Worm (Caenorhabditis elegans) whole organism, late embryonic: ENCODE data around the gene K02E11.5.
A peak's percentile ranks its signal among the peaks of the same experiment; 100 is the strongest.

Source experiments
- C38D4.7 ChIP-seq: fragments of 200-800 bp; sonication (Bioruptor generic); optimal IDR thresholded peaks from 2 replicates; lab custom pipeline; 2018; ENCODE audit warnings: mild to moderate bottlenecking, missing genetic modification characterization, moderate library complexity, missing compliant biosample characterization
- K02D7.2 ChIP-seq: sonication (generic microtip); optimal IDR thresholded peaks from 2 replicates; lab custom pipeline; 2017; ENCODE audit warnings: mild to moderate bottlenecking, missing genetic modification characterization, missing compliant biosample characterization
- T23F11.4 ChIP-seq: fragments of 200-800 bp; sonication (Bioruptor generic); optimal IDR thresholded peaks from 2 replicates; lab custom pipeline; 2018; ENCODE audit warnings: mild to moderate bottlenecking, missing genetic modification characterization, missing compliant biosample characterization
- Y22D7AL.16 ChIP-seq: sonication (generic microtip); optimal IDR thresholded peaks from 2 replicates; lab custom pipeline; 2016; ENCODE audit warnings: missing genetic modification characterization, missing compliant biosample characterization
- ama-1 ChIP-seq: fragments of 150-350 bp; optimal IDR thresholded peaks from 2 replicates; lab custom pipeline; 2014
- ceh-14 ChIP-seq: sonication (generic microtip); optimal IDR thresholded peaks from 2 replicates; lab custom pipeline; 2016; ENCODE audit warnings: missing genotype, missing genetic modification characterization, missing compliant biosample characterization
- ceh-18 ChIP-seq: sonication (generic microtip); optimal IDR thresholded peaks from 2 replicates; lab custom pipeline; 2016; ENCODE audit warnings: missing genetic modification characterization, missing compliant biosample characterization
- ceh-19 ChIP-seq: fragments of 200-800 bp; sonication (Bioruptor generic); optimal IDR thresholded peaks from 2 replicates; lab custom pipeline; 2018; ENCODE audit warnings: mild to moderate bottlenecking, missing genetic modification characterization, missing compliant biosample characterization
- ceh-2 ChIP-seq: sonication (generic microtip); optimal IDR thresholded peaks from 2 replicates; lab custom pipeline; 2016; ENCODE audit warnings: missing genotype, missing genetic modification characterization, missing compliant biosample characterization
- ceh-30 ChIP-seq: fragments of 150-350 bp; optimal IDR thresholded peaks from 2 replicates; lab custom pipeline; 2014; ENCODE audit warnings: missing biosample characterization, missing genetic modification characterization
- ceh-31 ChIP-seq: sonication (generic microtip); optimal IDR thresholded peaks from 2 replicates; lab custom pipeline; 2016; ENCODE audit warnings: missing genetic modification characterization, missing compliant biosample characterization
- ceh-34 ChIP-seq: sonication (generic microtip); optimal IDR thresholded peaks from 2 replicates; lab custom pipeline; 2016; ENCODE audit warnings: mild to moderate bottlenecking, missing genetic modification characterization, missing compliant biosample characterization
- ceh-45 ChIP-seq: fragments of 200-800 bp; sonication (Bioruptor generic); IDR thresholded peaks from 2 replicates; pipeline ENCODE4 v1.3.6; 2022; ENCODE audit warnings: missing genetic modification reagents, missing genetic modification characterization, missing compliant biosample characterization
- ceh-48 ChIP-seq: sonication (generic microtip); optimal IDR thresholded peaks from 2 replicates; lab custom pipeline; 2016; ENCODE audit warnings: missing genetic modification characterization, inconsistent platforms, missing compliant biosample characterization
- ceh-6 ChIP-seq: fragments of 200-800 bp; sonication (Bioruptor generic); optimal IDR thresholded peaks from 2 replicates; lab custom pipeline; 2018; ENCODE audit warnings: mild to moderate bottlenecking, missing genetic modification characterization, missing compliant biosample characterization
- elt-2 ChIP-seq: sonication (generic microtip); optimal IDR thresholded peaks from 2 replicates; lab custom pipeline; 2016; ENCODE audit warnings: missing genetic modification reagents, missing genetic modification characterization, missing compliant biosample characterization
- elt-4 ChIP-seq: sonication (generic microtip); optimal IDR thresholded peaks from 2 replicates; lab custom pipeline; 2016; ENCODE audit warnings: missing genetic modification characterization, missing compliant biosample characterization
- ets-4 ChIP-seq: sonication (generic microtip); optimal IDR thresholded peaks from 2 replicates; lab custom pipeline; 2016; ENCODE audit warnings: missing genetic modification characterization, missing compliant biosample characterization
- fax-1 ChIP-seq: sonication (generic microtip); optimal IDR thresholded peaks from 2 replicates; lab custom pipeline; 2016; ENCODE audit warnings: missing genotype, missing genetic modification characterization, missing compliant biosample characterization
- fkh-10 ChIP-seq: fragments of 150-350 bp; optimal IDR thresholded peaks from 2 replicates; lab custom pipeline; 2014; ENCODE audit warnings: missing biosample characterization, missing genetic modification reagents, missing genetic modification characterization
- fkh-6 ChIP-seq: sonication (generic microtip); optimal IDR thresholded peaks from 2 replicates; lab custom pipeline; 2016; ENCODE audit warnings: missing genetic modification characterization, missing compliant biosample characterization
- gmeb-2 ChIP-seq: sonication (generic microtip); optimal IDR thresholded peaks from 2 replicates; lab custom pipeline; 2016; ENCODE audit warnings: missing genetic modification characterization, inconsistent platforms, missing compliant biosample characterization
- hlh-30 ChIP-seq: sonication (generic microtip); optimal IDR thresholded peaks from 2 replicates; lab custom pipeline; 2017; ENCODE audit warnings: antibody characterized with exemption, missing genetic modification characterization, missing compliant biosample characterization; ENCODE audit not compliant: insufficient read depth
- hlh-6 ChIP-seq: sonication (generic microtip); optimal IDR thresholded peaks from 2 replicates; lab custom pipeline; 2016; ENCODE audit warnings: missing genotype, missing genetic modification characterization, missing compliant biosample characterization
- hlh-8 ChIP-seq: sonication (generic microtip); optimal IDR thresholded peaks from 2 replicates; lab custom pipeline; 2016; ENCODE audit warnings: missing genotype, missing genetic modification characterization, missing compliant biosample characterization
- madf-2 ChIP-seq: sonication (generic microtip); optimal IDR thresholded peaks from 2 replicates; lab custom pipeline; 2017; ENCODE audit warnings: missing genetic modification characterization, missing compliant biosample characterization
- mec-3 ChIP-seq: sonication (generic microtip); optimal IDR thresholded peaks from 2 replicates; lab custom pipeline; 2016; ENCODE audit warnings: borderline replicate concordance, missing genetic modification characterization, missing compliant biosample characterization
- npax-4 ChIP-seq: sonication (generic microtip); optimal IDR thresholded peaks from 2 replicates; lab custom pipeline; 2016; ENCODE audit warnings: missing genetic modification characterization, missing compliant biosample characterization
- odd-2 ChIP-seq: sonication (generic microtip); optimal IDR thresholded peaks from 2 replicates; lab custom pipeline; 2017; ENCODE audit warnings: antibody characterized with exemption, mild to moderate bottlenecking, missing genetic modification characterization, missing compliant biosample characterization
- pag-3 ChIP-seq: sonication (generic microtip); optimal IDR thresholded peaks from 2 replicates; lab custom pipeline; 2016; ENCODE audit warnings: missing compliant biosample characterization, missing genetic modification characterization, borderline replicate concordance
- pat-9 ChIP-seq: fragments of 200-800 bp; sonication (Bioruptor generic); optimal IDR thresholded peaks from 2 replicates; lab custom pipeline; 2018; ENCODE audit warnings: mild to moderate bottlenecking, missing genetic modification characterization, moderate library complexity, missing compliant biosample characterization
- pax-1 ChIP-seq: fragments of 150-350 bp; optimal IDR thresholded peaks from 2 replicates; lab custom pipeline; 2014; ENCODE audit warnings: missing biosample characterization, missing genetic modification characterization
- pha-2 ChIP-seq: sonication (generic microtip); optimal IDR thresholded peaks from 2 replicates; lab custom pipeline; 2017; ENCODE audit warnings: mild to moderate bottlenecking, missing genetic modification characterization, missing compliant biosample characterization
- pqm-1 ChIP-seq: sonication (generic microtip); optimal IDR thresholded peaks from 2 replicates; lab custom pipeline; 2016; ENCODE audit warnings: missing genetic modification characterization, missing compliant biosample characterization
- ref-2 ChIP-seq: sonication (generic microtip); optimal IDR thresholded peaks from 2 replicates; lab custom pipeline; 2016; ENCODE audit warnings: missing genetic modification characterization, missing compliant biosample characterization
- syd-9 ChIP-seq: sonication (generic microtip); optimal IDR thresholded peaks from 2 replicates; lab custom pipeline; 2016; ENCODE audit warnings: mild to moderate bottlenecking, missing genetic modification characterization, moderate library complexity, missing compliant biosample characterization
- tbx-2 ChIP-seq: sonication (generic microtip); optimal IDR thresholded peaks from 2 replicates; lab custom pipeline; 2016; ENCODE audit warnings: missing genetic modification characterization, missing compliant biosample characterization
- ttx-3 ChIP-seq: sonication (generic microtip); optimal IDR thresholded peaks from 2 replicates; lab custom pipeline; 2016; ENCODE audit warnings: missing genetic modification reagents, missing genetic modification characterization, missing compliant biosample characterization
- unc-3 ChIP-seq, 2 experiments: fragments of 200-800 bp in 1 of 2; sonication (Bioruptor generic) in 1 of 2; sonication (generic microtip) in 1 of 2; conservative IDR thresholded peaks in 1 of 2; optimal IDR thresholded peaks in 1 of 2; 2 replicates each; pipeline versions ENCODE4 v1.3.6 to Lab custom; 2016 to 2022; ENCODE audit warnings: missing compliant biosample characterization in 2 of 2, missing genetic modification characterization in 2 of 2, missing genetic modification reagents in 1 of 2
- ztf-16 ChIP-seq: sonication (generic microtip); optimal IDR thresholded peaks from 2 replicates; lab custom pipeline; 2017; ENCODE audit warnings: missing genetic modification characterization, missing compliant biosample characterization

The K02E11.5 gene

DNA sequence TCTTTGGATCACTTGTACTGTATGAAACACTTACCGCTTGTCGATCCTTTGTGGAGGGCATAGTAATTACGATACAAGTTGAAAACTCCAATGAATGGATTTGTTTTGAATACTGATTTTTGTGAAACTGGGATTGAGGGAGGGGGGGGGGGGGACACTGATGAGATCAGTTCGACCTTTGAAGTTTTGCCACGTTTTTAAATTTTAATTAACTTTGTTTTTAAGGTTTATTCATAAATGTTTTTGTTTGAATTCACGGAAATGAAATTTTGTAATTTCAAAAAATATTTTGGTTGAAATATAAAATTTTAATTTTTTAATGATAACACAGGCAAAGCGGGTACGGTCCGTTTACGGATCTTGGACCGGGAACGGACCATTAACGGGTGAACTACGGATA is 16.2 kb upstream of the K02E11.5 start, which contains the start of gene ent-3:
Gene ent-3, minus strand, starts transcription at position 101 of the 400 bp plus-strand sequence.
- TF ChIP-seq ttx-3 (no peak), ceh-2 (tag; lab: Kevin White, UChicago) (no peak), ref-2 (tag; lab: Kevin White, UChicago) (no peak), elt-2 (tag; lab: Kevin White, UChicago) (no peak), ceh-30 (tag; lab: Kevin White, UChicago) (no peak), ceh-18 (tag; lab: Kevin White, UChicago) (no peak), Y22D7AL.16 (tag; lab: Kevin White, UChicago) (no peak), ceh-34 (tag; lab: Kevin White, UChicago) (no peak), ceh-48 (no peak)

DNA sequence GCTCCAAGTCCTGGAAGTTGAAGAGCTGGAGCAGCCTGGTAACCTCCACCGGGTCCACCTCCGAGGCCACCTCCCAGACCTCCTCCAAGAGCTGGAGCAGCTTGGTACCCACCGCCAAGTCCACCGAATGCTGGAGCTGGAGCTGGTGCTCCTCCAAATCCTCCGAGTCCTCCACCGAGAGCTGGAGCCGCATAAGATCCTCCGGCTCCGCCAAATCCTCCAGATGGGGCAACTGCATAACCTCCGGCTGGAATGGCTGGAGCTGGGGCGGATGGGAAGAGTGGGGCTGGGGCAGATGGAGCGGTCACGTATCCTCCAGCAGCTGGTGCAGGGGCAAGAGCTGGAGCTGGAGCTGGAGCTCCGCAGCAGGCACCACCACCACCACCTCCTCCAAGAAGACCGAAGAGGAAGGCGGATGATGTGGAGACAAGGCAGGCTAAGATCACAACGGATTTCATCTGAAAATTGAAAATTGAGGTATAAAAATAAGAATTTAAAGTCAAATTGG is 11.4 kb upstream of the K02E11.5 start, which contains the start of gene K02E11.10:
Gene K02E11.10, minus strand, starts transcription at position 458 of the 508 bp plus-strand sequence.
- peak; percentile 63 for TF ChIP-seq elt-4 (tag; lab: Kevin White, UChicago)
- no peak for TF ChIP-seq ceh-14 (tag; lab: Kevin White, UChicago)
- TF ChIP-seq hlh-30 (tag; lab: Kevin White, UChicago), result no peak
- no peak for TF ChIP-seq ztf-16 (tag; lab: Kevin White, UChicago)
- TF ChIP-seq C38D4.7 (GFP tag; lab: Kevin White, UChicago), result no peak
- no peak for TF ChIP-seq madf-2 (tag; lab: Kevin White, UChicago)
- TF ChIP-seq ceh-45 (GFP tag; lab: Robert Waterston, UW), result no peak
- TF ChIP-seq pax-1 (tag; lab: Kevin White, UChicago), result no peak
- TF ChIP-seq pat-9 (tag; lab: Kevin White, UChicago), result no peak
- no peak for TF ChIP-seq ets-4
- peak; percentile 4 for TF ChIP-seq T23F11.4 (GFP tag; lab: Kevin White, UChicago)
- no peak for TF ChIP-seq ceh-48
- TF ChIP-seq, all 69 proteins: peak for 2

DNA sequence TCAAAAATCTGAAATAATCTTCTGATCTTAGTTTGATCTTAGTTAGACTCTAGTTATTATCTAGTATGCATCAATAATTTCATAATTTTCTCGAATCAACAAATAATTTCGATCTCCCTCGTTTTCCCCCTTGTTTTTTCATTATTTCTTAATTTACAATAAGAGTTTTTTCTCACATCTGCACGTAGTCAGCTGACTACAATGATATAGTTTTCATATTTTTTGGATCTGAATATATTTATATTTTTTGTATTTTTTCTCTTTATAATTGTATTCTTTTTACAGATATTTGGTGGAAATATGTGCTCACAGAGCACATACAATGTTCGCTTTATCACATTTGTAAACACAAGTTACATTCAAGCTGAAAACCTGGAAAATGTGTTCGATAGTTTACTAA is 8.2 kb upstream of the K02E11.5 start, which contains the start of gene sre-7:
Gene sre-7, plus strand, starts transcription at position 301 of the 400 bp plus-strand sequence.
- no peak for TF ChIP-seq unc-3 (GFP tag; conservative IDR thresholded peaks at IDR 0.05; lab: Robert Waterston, UW)
- TF ChIP-seq unc-3 (tag; optimal IDR thresholded peaks at IDR 0.05; lab: Kevin White, UChicago), result no peak
- TF ChIP-seq odd-2 (tag; lab: Kevin White, UChicago), result no peak
- TF ChIP-seq C38D4.7 (GFP tag; lab: Kevin White, UChicago), result no peak
- no peak for TF ChIP-seq ama-1
- no peak for TF ChIP-seq ets-4
- TF ChIP-seq syd-9, result no peak
- TF ChIP-seq pat-9 (tag; lab: Kevin White, UChicago), result no peak
- no peak for TF ChIP-seq hlh-6
- TF ChIP-seq tbx-2, result no peak
- TF ChIP-seq gmeb-2 (tag; lab: Kevin White, UChicago), result no peak
- TF ChIP-seq pqm-1, result no peak
- TF ChIP-seq pha-2 (tag; lab: Kevin White, UChicago), result no peak
- no peak for TF ChIP-seq ceh-19

DNA sequence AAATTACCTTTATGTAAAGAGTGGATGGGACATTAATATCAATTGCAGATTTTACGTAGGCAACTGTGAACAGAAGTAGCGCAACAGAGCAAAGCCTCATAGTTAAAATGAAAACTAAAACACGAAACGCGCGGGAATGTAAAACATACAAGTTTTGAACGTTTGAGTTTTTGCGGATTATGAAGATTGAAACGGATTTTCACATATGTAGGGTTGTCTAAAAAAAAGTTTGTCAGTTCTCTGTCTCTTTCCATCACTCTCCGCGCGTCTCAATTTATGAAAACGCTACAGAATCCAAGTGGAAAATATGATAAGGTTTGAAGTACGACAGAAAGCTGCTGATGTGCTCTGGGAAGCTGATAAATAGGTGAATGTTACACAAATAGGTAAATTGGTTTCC is 5.4 kb upstream of the K02E11.5 start, which contains the start of gene K02E11.3:
Gene K02E11.3, minus strand, starts transcription at position 101 of the 400 bp plus-strand sequence.
- TF ChIP-seq ceh-31 (tag; lab: Kevin White, UChicago) (no peak), ceh-6 (GFP tag; lab: Kevin White, UChicago) (no peak), T23F11.4 (GFP tag; lab: Kevin White, UChicago) (no peak), hlh-30 (tag; lab: Kevin White, UChicago) (no peak)

DNA sequence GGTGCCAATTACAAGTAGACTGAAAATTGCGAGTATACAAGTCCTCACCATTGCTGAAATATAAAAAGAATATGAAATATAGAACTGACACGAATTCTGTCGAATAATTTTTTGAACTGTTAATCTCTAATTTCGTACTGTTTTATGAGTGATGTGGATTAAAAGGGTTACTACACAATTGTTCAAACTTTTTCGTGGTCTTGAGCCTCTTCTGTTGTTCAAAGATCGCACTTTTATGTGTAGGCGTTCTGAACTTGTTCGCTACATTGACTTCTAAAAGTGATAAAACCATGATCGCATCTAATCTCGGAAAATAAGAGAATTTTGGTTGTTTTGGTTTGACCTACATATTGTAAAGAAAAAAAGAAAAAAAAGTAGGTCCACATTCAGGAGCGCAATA is 4.1 kb upstream of the K02E11.5 start, which contains the start of gene K02E11.4:
Gene K02E11.4, minus strand, starts transcription at position 101 of the 400 bp plus-strand sequence.
- no peak for TF ChIP-seq hlh-8 (tag; lab: Kevin White, UChicago)
- TF ChIP-seq ceh-48, result no peak
- TF ChIP-seq elt-4 (tag; lab: Kevin White, UChicago), result no peak
- no peak for TF ChIP-seq ceh-30 (tag; lab: Kevin White, UChicago)
- TF ChIP-seq ttx-3, result no peak
- TF ChIP-seq ceh-31 (tag; lab: Kevin White, UChicago), result no peak
- TF ChIP-seq npax-4 (tag; lab: Kevin White, UChicago), result no peak
- no peak for TF ChIP-seq hlh-6
- TF ChIP-seq fkh-10, result no peak
- TF ChIP-seq mec-3 (tag; lab: Kevin White, UChicago), result no peak
- TF ChIP-seq fax-1, result no peak
- TF ChIP-seq unc-3 (GFP tag; conservative IDR thresholded peaks at IDR 0.05; lab: Robert Waterston, UW), result no peak
- TF ChIP-seq unc-3 (tag; optimal IDR thresholded peaks at IDR 0.05; lab: Kevin White, UChicago), result no peak
- no peak for TF ChIP-seq fkh-6 (tag; lab: Kevin White, UChicago)
- TF ChIP-seq pag-3 (tag; lab: Kevin White, UChicago), result no peak
- TF ChIP-seq K02D7.2 (tag; lab: Kevin White, UChicago), result no peak
